Worm (Caenorhabditis elegans) whole organism, L3 larva: ENCODE results near the gene Y43F8B.10.

Experiments
- ceh-82 ChIP-seq: fragments of 150-350 bp; optimal IDR thresholded peaks from 2 replicates; lab custom pipeline; 2014; ENCODE audit warnings: missing biosample characterization, missing genetic modification characterization
- pqm-1 ChIP-seq: fragments of 150-350 bp; optimal IDR thresholded peaks from 2 replicates; lab custom pipeline; 2017; ENCODE audit warnings: missing biosample characterization, missing genetic modification characterization, inconsistent platforms
- unc-62 ChIP-seq: fragments of 150-350 bp; sonication (generic microtip); optimal IDR thresholded peaks from 4 replicates; lab custom pipeline; 2014; ENCODE audit warnings: missing biosample characterization, missing genetic modification reagents, missing genetic modification characterization

- peak; percentile 86 for TF ChIP-seq unc-62 (GFP tag; lab: Kevin White, UChicago)
- peak; percentile 56 for TF ChIP-seq pqm-1
- TF ChIP-seq ceh-82 (tag; lab: Kevin White, UChicago), result peak; percentile 66
Observed at ce11 chrV:19522551-19523137, 48.4 kb downstream of the Y43F8B.10 start.
